Worm (Caenorhabditis elegans) whole organism, mixed stage, embryonic: ENCODE results near the gene Y47D7A.3.

Experiments used
- M03D4.4 ChIP-seq: sonication (generic microtip); optimal IDR thresholded peaks from 2 replicates; lab custom pipeline; 2017; ENCODE audit warnings: mild to moderate bottlenecking, missing genetic modification characterization, missing compliant biosample characterization
- bed-3 ChIP-seq: fragments of 200-800 bp; sonication (Bioruptor generic); optimal IDR thresholded peaks from 3 replicates; lab custom pipeline; 2018; ENCODE audit warnings: mild to moderate bottlenecking, missing genetic modification characterization, moderate library complexity, missing compliant biosample characterization
- blmp-1 ChIP-seq: fragments of 150-350 bp; optimal IDR thresholded peaks from 2 replicates; lab custom pipeline; 2014; ENCODE audit warnings: missing biosample characterization, missing genetic modification characterization
- ceh-39 ChIP-seq: fragments of 150-350 bp; optimal IDR thresholded peaks from 2 replicates; lab custom pipeline; 2014; ENCODE audit warnings: missing biosample characterization, missing genetic modification characterization
- ces-1 ChIP-seq: fragments of 150-350 bp; optimal IDR thresholded peaks from 2 replicates; lab custom pipeline; 2014; ENCODE audit warnings: missing biosample characterization, missing genetic modification reagents, missing genetic modification characterization
- cnd-1 ChIP-seq: fragments of 200-800 bp; sonication (Bioruptor generic); optimal IDR thresholded peaks from 2 replicates; lab custom pipeline; 2018; ENCODE audit warnings: mild to moderate bottlenecking, missing genetic modification characterization, missing compliant biosample characterization
- drap-1 ChIP-seq: fragments of 200-800 bp; sonication (Bioruptor generic); optimal IDR thresholded peaks from 3 replicates; lab custom pipeline; 2018; ENCODE audit warnings: mild to moderate bottlenecking, missing genetic modification characterization, missing compliant biosample characterization
- elt-1 ChIP-seq: sonication (generic microtip); optimal IDR thresholded peaks from 2 replicates; lab custom pipeline; 2017; ENCODE audit warnings: missing genetic modification characterization, mild to moderate bottlenecking, missing compliant biosample characterization, antibody characterized with exemption, moderate library complexity, borderline replicate concordance; ENCODE audit not compliant: insufficient read depth
- elt-3 ChIP-seq: fragments of 150-350 bp; optimal IDR thresholded peaks from 2 replicates; lab custom pipeline; 2014; ENCODE audit warnings: missing biosample characterization, missing genetic modification characterization
- flh-1 ChIP-seq: fragments of 200-800 bp; sonication (Bioruptor generic); optimal IDR thresholded peaks from 2 replicates; lab custom pipeline; 2018; ENCODE audit warnings: mild to moderate bottlenecking, missing genetic modification characterization, moderate library complexity, missing compliant biosample characterization
- hlh-1 ChIP-seq: fragments of 150-350 bp; optimal IDR thresholded peaks from 2 replicates; lab custom pipeline; 2014; ENCODE audit warnings: missing biosample characterization, missing genetic modification reagents, missing genetic modification characterization
- lin-13 ChIP-seq: fragments of 150-350 bp; optimal IDR thresholded peaks from 2 replicates; lab custom pipeline; 2014; ENCODE audit warnings: missing biosample characterization, missing genetic modification characterization
- lin-32 ChIP-seq: fragments of 200-800 bp; sonication (Bioruptor generic); optimal IDR thresholded peaks from 2 replicates; lab custom pipeline; 2018; ENCODE audit warnings: mild to moderate bottlenecking, missing genetic modification characterization, missing compliant biosample characterization
- lsy-2 ChIP-seq: fragments of 150-350 bp; optimal IDR thresholded peaks from 2 replicates; lab custom pipeline; 2014; ENCODE audit warnings: missing biosample characterization, missing genetic modification characterization
- mab-5 ChIP-seq: fragments of 150-350 bp; optimal IDR thresholded peaks from 2 replicates; lab custom pipeline; 2014; ENCODE audit warnings: missing biosample characterization, missing genetic modification characterization
- mep-1 ChIP-seq: fragments of 150-350 bp; optimal IDR thresholded peaks from 2 replicates; lab custom pipeline; 2017; ENCODE audit warnings: missing biosample characterization, missing genetic modification reagents, missing genetic modification characterization, inconsistent platforms
- mls-2 ChIP-seq: sonication (generic microtip); optimal IDR thresholded peaks from 2 replicates; lab custom pipeline; 2016; ENCODE audit warnings: mild to moderate bottlenecking, missing genetic modification characterization, moderate library complexity, missing compliant biosample characterization
- nhr-12 ChIP-seq: fragments of 150-350 bp; optimal IDR thresholded peaks from 2 replicates; lab custom pipeline; 2014; ENCODE audit warnings: missing biosample characterization, missing genetic modification characterization
- nhr-2 ChIP-seq: fragments of 150-350 bp; optimal IDR thresholded peaks from 2 replicates; lab custom pipeline; 2014; ENCODE audit warnings: missing biosample characterization, missing genetic modification characterization
- nhr-237 ChIP-seq: fragments of 150-350 bp; optimal IDR thresholded peaks from 2 replicates; lab custom pipeline; 2014; ENCODE audit warnings: missing biosample characterization, missing genetic modification characterization
- nhr-28 ChIP-seq: fragments of 150-350 bp; optimal IDR thresholded peaks from 2 replicates; lab custom pipeline; 2014; ENCODE audit warnings: missing biosample characterization, missing genetic modification characterization
- pha-4 ChIP-seq: fragments of 150-350 bp; optimal IDR thresholded peaks from 2 replicates; lab custom pipeline; 2018; ENCODE audit warnings: missing biosample characterization, missing genetic modification reagents, missing genetic modification characterization
- snpc-4 ChIP-seq: fragments of 150-350 bp; optimal IDR thresholded peaks from 2 replicates; lab custom pipeline; 2014; ENCODE audit warnings: missing biosample characterization, missing genetic modification characterization
- tbx-8 ChIP-seq: fragments of 200-800 bp; sonication (Bioruptor generic); optimal IDR thresholded peaks from 2 replicates; lab custom pipeline; 2018; ENCODE audit warnings: mild to moderate bottlenecking, missing genetic modification characterization, moderate library complexity, missing compliant biosample characterization
- unc-120 ChIP-seq: sonication (generic microtip); optimal IDR thresholded peaks from 2 replicates; lab custom pipeline; 2017; ENCODE audit warnings: missing genetic modification characterization, missing compliant biosample characterization; ENCODE audit not compliant: poor library complexity, severe bottlenecking
- unc-62 ChIP-seq: fragments of 150-350 bp; optimal IDR thresholded peaks from 2 replicates; lab custom pipeline; 2014; ENCODE audit warnings: missing biosample characterization, missing genetic modification reagents, missing genetic modification characterization
- zip-8 ChIP-seq: fragments of 150-350 bp; optimal IDR thresholded peaks from 2 replicates; lab custom pipeline; 2014; ENCODE audit warnings: missing biosample characterization, missing genetic modification characterization
- ztf-11 ChIP-seq: fragments of 150-350 bp; optimal IDR thresholded peaks from 2 replicates; lab custom pipeline; 2014; ENCODE audit warnings: missing biosample characterization, missing genetic modification characterization

Y47D7A.3 gene

DNA sequence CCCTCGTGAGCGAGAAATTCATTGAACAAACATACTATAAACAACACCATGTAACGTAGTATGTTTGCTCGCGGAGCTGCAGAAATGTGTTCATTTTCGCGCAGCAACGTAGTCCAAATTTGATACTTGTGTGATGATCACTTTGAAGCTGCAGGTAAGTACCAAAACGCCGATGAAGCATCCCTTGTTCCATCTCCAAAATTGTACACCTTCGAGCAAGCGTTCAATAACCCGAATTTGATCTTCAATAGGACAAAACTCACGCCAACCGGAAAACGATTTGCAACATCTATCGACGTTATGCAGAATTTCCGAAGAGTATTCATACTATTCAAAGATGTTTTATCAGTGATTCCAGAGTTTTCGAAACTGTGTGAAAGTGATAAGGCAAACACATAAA lies at the start of gene Y47D7A.3:
Gene Y47D7A.3 (plus strand): TSS at position 301 of the 400 bp plus-strand sequence.
- TF ChIP-seq tbx-8 (no peak), nhr-12 (tag; lab: Kevin White, UChicago) (no peak), unc-62 (GFP tag; lab: Kevin White, UChicago) (no peak), snpc-4 (no peak), mls-2 (tag; lab: Kevin White, UChicago) (no peak)

DNA sequence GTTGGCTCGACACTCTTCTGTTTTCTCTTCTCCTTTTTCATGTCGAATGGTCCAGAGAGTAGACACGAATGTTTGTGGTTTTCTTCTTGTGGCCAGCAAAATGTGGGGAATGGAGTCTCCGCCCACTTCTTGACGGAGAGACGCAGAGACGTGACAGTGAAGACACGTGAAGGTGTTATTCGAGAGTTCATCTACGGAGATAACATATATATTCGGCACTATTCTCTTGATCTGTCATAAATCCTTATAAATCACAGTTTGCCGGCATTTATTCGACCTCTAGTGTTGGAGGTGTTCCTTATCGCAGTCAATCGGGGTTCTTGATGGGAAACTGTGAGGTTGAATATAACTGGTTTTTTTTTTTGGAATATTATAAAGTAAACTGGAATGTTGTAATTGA lies 49.2 kb upstream of the Y47D7A.3 start, which contains the start of gene F32D1.3:
Gene F32D1.3 (minus strand): TSS at position 65 of the 400 bp plus-strand sequence.
- TF ChIP-seq cnd-1 (tag; lab: Kevin White, UChicago): no peak
- TF ChIP-seq elt-1 (tag; lab: Kevin White, UChicago): peak; percentile 69
- peak; percentile 37 for TF ChIP-seq elt-3
- TF ChIP-seq pha-4 (tag; lab: Kevin White, UChicago): no peak
- TF ChIP-seq unc-62 (GFP tag; lab: Kevin White, UChicago): peak; percentile 51
- TF ChIP-seq nhr-2: peak; percentile 19

DNA sequence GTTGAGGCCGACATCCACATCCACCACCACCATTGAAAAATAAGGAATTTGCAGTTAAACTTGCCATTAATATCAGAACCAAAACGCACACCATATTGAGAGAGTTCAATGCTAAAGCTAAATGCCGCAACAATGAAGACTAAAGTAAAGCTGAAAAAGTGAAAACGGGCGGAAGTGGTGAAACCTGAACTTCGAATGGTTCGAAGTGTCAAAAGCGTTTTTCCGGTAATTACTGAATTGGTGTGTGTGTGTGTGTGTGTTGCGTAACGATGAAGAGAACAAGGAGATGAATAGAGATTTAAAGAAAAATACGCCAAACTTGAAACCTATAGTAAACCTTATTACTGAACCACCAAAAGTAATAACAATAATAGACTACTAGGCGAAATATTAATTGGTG lies 46.2 kb upstream of the Y47D7A.3 start, which contains the start of gene grl-13:
Gene grl-13 (minus strand): TSS at position 101 of the 400 bp plus-strand sequence.
- TF ChIP-seq tbx-8 (no peak), bed-3 (no peak), elt-3 (no peak), ceh-39 (no peak), hlh-1 (tag; lab: Kevin White, UChicago) (no peak), mab-5 (tag; lab: Kevin White, UChicago) (no peak), mep-1 (tag; lab: Kevin White, UChicago) (no peak), lsy-2 (tag; lab: Kevin White, UChicago) (no peak), nhr-28 (tag; lab: Kevin White, UChicago) (no peak), drap-1 (no peak), unc-62 (GFP tag; lab: Kevin White, UChicago) (no peak), nhr-237 (tag; lab: Kevin White, UChicago) (no peak), nhr-2 (no peak), M03D4.4 (tag; lab: Kevin White, UChicago) (no peak), mls-2 (tag; lab: Kevin White, UChicago) (no peak), elt-1 (tag; lab: Kevin White, UChicago) (no peak), lin-13 (no peak), zip-8 (no peak)

DNA sequence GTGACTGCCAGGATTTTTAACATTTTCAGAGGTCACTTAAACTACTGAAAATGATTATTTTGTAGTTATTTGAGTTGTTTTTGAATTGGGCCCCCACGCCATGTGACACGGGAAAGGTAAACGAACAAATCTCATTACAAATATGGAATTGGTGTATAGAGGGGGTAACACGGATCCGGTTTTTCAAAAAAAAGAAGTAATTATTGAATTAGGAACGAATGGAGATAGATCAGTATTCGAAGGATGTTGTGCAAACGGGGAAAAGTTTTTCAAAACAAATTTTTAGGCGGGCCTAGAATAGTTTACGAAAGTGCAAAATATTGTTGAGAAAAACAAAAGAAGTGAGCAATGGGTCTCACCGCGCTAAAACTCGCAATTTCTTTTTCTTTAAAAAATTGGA lies 44.3 kb upstream of the Y47D7A.3 start, which contains the start of gene F32D1.11:
Gene F32D1.11 (minus strand): TSS at position 101 of the 400 bp plus-strand sequence.
- no peak for TF ChIP-seq lsy-2 (tag; lab: Kevin White, UChicago)
- no peak for TF ChIP-seq unc-120 (tag; lab: Kevin White, UChicago)
- TF ChIP-seq nhr-12 (tag; lab: Kevin White, UChicago): no peak
- TF ChIP-seq flh-1 (GFP tag; lab: Kevin White, UChicago): no peak
- TF ChIP-seq ztf-11: no peak
- no peak for TF ChIP-seq elt-1 (tag; lab: Kevin White, UChicago)
- TF ChIP-seq pha-4 (tag; lab: Kevin White, UChicago): no peak

DNA sequence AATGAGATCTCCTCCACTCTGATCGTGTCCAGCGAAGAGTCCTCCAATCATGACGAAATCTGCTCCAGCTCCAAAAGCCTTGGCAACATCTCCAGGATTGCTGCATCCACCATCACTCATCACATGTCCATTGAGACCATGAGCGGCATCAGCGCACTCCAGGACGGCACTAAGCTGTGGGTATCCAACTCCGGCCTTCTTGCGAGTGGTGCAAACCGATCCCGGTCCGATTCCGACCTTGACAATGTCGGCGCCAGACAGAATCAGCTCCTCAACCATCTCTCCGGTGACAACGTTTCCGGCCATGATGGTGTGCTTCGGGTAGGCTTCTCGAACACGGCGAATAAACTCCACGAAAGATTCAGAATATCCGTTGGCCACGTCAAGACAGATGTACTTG lies 40.2 kb upstream of the Y47D7A.3 start:
- no peak for TF ChIP-seq ztf-11
- TF ChIP-seq tbx-8: no peak
- no peak for TF ChIP-seq bed-3
- no peak for TF ChIP-seq ces-1 (GFP tag; lab: Kevin White, UChicago)
- no peak for TF ChIP-seq lsy-2 (tag; lab: Kevin White, UChicago)
- TF ChIP-seq lin-32: no peak
- TF ChIP-seq snpc-4: no peak
- no peak for TF ChIP-seq blmp-1 (tag; lab: Kevin White, UChicago)
- no peak for TF ChIP-seq cnd-1 (tag; lab: Kevin White, UChicago)
- TF ChIP-seq ceh-39: no peak
- no peak for TF ChIP-seq nhr-28 (tag; lab: Kevin White, UChicago)
- TF ChIP-seq, all 35 proteins: peak for 0

DNA sequence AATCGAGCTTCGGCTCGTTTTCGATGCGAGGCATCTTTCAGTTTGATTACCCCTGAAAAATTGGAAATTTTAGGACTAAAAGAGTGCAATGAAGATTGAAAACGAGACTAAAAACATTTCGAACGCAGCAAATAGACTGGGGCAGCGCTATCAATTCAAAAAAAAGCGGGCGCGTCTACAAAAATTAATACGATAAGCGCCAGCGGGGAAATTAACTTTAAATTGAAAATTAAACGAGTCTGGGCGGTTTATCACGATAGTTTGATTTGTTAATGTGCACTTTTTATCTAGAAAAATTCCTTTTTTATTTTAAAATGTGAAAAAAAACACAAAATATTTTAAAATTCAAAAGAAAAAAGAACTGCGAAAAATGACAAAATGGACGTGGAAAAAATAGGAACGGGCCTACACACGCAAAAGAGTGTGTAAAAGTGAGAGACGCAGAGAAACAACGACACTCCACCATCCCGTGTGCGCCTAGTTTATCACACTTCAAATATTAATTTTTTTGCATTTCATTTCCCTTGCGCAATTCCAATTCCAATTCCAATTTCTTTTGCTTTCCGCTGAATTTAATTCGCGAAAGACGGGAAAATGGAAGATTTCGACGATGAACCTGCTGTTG lies 39.3 kb upstream of the Y47D7A.3 start, which contains the start of the genes gmpr-1 and fipp-1:
Gene gmpr-1 (minus strand): TSS at position 75 of the 625 bp plus-strand sequence.
Gene fipp-1 (plus strand): TSS at position 499 of the 625 bp plus-strand sequence.
- TF ChIP-seq lsy-2 (tag; lab: Kevin White, UChicago) (peak; percentile 15), ces-1 (GFP tag; lab: Kevin White, UChicago) (peak; percentile 46), pha-4 (tag; lab: Kevin White, UChicago) (peak; percentile 42), zip-8 (peak; percentile 0), mep-1 (tag; lab: Kevin White, UChicago) (peak; percentile 54), tbx-8 (no peak)
